Fruit fly (Drosophila melanogaster) whole organism, prepupa: Measurements from ENCODE around the gene Reph.

Source experiments
- CG6163 ChIP-seq: fragments of 200-800 bp; sonication (Bioruptor generic); IDR thresholded peaks from 3 replicates; pipeline ENCODE4 v1.3.6; 2022; ENCODE audit warnings: missing biosample characterization, missing genetic modification characterization
- cyc ChIP-seq: fragments of 200-800 bp; sonication (Bioruptor generic); optimal IDR thresholded peaks from 3 replicates; lab custom pipeline; 2016; ENCODE audit warnings: missing biosample characterization, missing genetic modification characterization
- net ChIP-seq: fragments of 200-800 bp; sonication (Bioruptor generic); optimal IDR thresholded peaks from 3 replicates; lab custom pipeline; 2016; ENCODE audit warnings: missing biosample characterization, missing genetic modification characterization

DNA sequence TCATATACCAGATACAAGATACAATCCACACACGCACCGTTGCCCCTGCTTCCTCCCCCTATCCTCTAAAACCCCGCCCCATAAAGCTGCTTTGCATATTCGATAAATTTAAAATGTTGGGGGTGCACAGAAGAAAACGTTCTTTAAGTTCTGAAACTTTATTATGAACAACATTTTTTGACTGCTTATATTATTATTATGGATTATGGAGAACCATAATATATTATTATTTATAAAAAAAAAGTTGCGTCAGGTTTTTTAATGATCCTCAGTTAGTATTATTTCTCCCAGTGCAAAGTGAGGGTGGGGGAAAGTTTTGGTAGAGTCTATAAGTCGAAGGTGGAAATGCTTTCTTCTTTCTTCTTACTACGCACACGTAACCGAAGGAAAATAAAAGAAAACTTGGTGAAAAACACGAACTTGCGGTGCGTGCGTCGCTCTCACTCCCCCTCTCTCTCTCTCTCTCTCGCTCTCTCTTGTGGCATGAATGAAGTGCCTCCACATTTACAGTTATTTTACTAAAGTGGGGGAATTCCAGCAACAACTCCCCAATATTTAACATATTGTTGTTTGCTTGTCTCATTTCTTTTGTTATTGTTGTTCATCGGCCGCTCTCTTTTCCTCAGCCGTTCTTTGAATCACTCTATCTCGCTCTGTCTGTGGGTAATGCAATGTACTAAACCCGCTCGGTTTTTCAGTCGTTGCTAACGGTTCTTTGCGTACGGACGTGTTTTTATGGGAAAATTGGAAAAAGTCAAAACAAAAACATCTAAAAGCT, 13.9 kb upstream of the Reph start:
- TF ChIP-seq net (GFP tag; lab: Kevin White, UChicago) = peak; percentile 12
- peak; percentile 34 for TF ChIP-seq cyc (GFP tag; lab: Kevin White, UChicago)
- TF ChIP-seq CG6163 (GFP tag; lab: Robert Waterston, UW) = peak; percentile 70; the same call in 2 of the 3 replicates
